Worm (Caenorhabditis elegans): ENCODE measurements around the gene ets-10.

ce11 chrX:4260297-4260696, 23.7 kb upstream of the ets-10 start, which contains the start of gene C52B9.4:
- TF ChIP-seq snpc-4 (tag; optimal IDR thresholded peaks at IDR 0.05) (no peak), pqm-1 (tag; optimal IDR thresholded peaks at IDR 0.05) (no peak), mdl-1 (tag; optimal IDR thresholded peaks at IDR 0.05) (no peak), elt-3 (tag; optimal IDR thresholded peaks at IDR 0.05) (no peak), nhr-76 (tag; optimal IDR thresholded peaks at IDR 0.05) (no peak), aly-2 (tag; optimal IDR thresholded peaks at IDR 0.05) (no peak), ztf-11 (tag; optimal IDR thresholded peaks at IDR 0.05) (no peak), pha-4 (tag; optimal IDR thresholded peaks at IDR 0.05) (peak; percentile 62), nhr-43 (tag; optimal IDR thresholded peaks at IDR 0.05; ENCODE audit: poor library complexity, severe bottlenecking) (no peak), fkh-2 (tag; optimal IDR thresholded peaks at IDR 0.05) (no peak), egl-27 (tag; optimal IDR thresholded peaks at IDR 0.05) (no peak), ama-1 (optimal IDR thresholded peaks at IDR 0.05) (no peak)

All from whole organism, L3 larva.